Worm (Caenorhabditis elegans) whole organism, mixed stage, embryonic: ENCODE measurements around the gene isw-1.

ENCODE experiments used
- elt-3 ChIP-seq: fragments of 150-350 bp; optimal IDR thresholded peaks from 2 replicates; lab custom pipeline; 2014; ENCODE audit warnings: missing biosample characterization, missing genetic modification characterization
- ham-2 ChIP-seq: fragments of 200-800 bp; sonication (Bioruptor generic); optimal IDR thresholded peaks from 2 replicates; lab custom pipeline; 2018; ENCODE audit warnings: mild to moderate bottlenecking, missing genetic modification characterization, missing compliant biosample characterization
- mls-2 ChIP-seq: sonication (generic microtip); optimal IDR thresholded peaks from 2 replicates; lab custom pipeline; 2016; ENCODE audit warnings: mild to moderate bottlenecking, missing genetic modification characterization, moderate library complexity, missing compliant biosample characterization
- unc-39 ChIP-seq: fragments of 150-350 bp; optimal IDR thresholded peaks from 2 replicates; lab custom pipeline; 2014; ENCODE audit warnings: missing biosample characterization, missing genetic modification characterization
- ztf-11 ChIP-seq: fragments of 150-350 bp; optimal IDR thresholded peaks from 2 replicates; lab custom pipeline; 2014; ENCODE audit warnings: missing biosample characterization, missing genetic modification characterization

DNA sequence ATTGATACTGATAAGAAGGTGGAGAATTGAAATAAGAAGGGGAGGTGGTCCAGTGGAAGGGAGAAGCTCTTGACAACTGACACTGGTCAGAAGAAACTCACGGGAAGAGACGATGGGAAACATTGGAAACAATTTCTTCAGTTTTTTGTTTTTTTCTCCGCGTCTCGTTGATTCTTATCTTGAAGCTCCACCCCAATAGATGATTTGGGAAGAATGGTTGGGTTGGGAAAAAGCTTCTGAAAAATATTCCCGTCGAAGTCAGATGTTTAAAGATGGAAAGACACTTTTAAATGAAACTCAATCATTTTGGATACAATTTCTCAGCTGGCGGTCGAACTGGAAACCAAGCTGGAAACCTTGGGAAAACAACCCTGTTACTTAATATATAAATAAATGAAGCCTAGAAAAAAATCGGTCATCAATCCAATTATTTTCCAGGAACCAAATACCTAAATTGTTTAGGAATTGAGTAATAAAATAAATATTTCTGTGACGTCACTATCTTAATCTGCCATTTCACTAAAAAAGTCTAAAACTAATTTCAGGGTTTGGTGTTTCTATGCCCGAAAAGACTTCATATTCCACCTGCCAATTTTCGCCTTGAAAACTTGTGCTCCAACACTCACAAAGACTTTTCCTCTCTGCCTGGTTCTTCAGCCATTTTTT lies 20.4 kb upstream of the isw-1 start, which contains the start of the genes Y102E9.5 and odr-4:
- no peak for TF ChIP-seq mls-2 (tag; lab: Kevin White, UChicago)
- TF ChIP-seq ham-2 (GFP tag; lab: Kevin White, UChicago): no peak
- no peak for TF ChIP-seq unc-39
- no peak for TF ChIP-seq ztf-11
- TF ChIP-seq elt-3 (tag; lab: Kevin White, UChicago): no peak
